Comparison of ENCODE assay signal across 3 fruit fly cellular contexts in the genomic region with DNA sequence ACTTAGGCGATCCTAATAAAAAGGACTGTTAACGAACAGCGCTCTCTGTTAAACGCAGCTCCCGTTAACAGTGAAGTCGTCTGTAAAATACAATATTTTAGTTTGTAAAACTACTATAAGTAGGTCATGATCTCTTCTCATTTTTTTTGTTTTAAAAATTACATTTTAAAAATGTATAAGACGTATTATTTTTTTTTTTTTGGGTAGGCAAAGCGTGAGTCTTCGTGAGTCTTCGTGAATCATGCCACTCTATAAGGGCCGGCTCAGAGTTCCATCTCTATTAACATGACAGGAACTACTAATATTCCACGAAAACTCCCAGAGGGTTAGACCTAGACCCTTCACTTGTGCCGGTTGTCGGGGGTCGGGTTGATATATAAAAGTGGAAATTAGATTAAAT.
TF ChIP-seq lines count a peak whose summit lies in the region.

No protein-coding gene starts in this region.

- no peak for TF ChIP-seq CTCF in whole organism, embryonic (GFP tag; optimal IDR thresholded peaks at IDR 0.05; lab: Kevin White, UChicago)

TF ChIP-seq in whole organism, adult, 20 proteins besides CTCF, POLR2A, EP300 and RAD21:
- TF ChIP-seq cic (GFP tag; optimal IDR thresholded peaks at IDR 0.05; lab: Kevin White, UChicago) (no peak), CG12768 (GFP tag; optimal IDR thresholded peaks at IDR 0.05; lab: Kevin White, UChicago) (no peak), Clk (GFP tag; optimal IDR thresholded peaks at IDR 0.05; lab: Kevin White, UChicago) (no peak), CG11617 (GFP tag; optimal IDR thresholded peaks at IDR 0.05; lab: Kevin White, UChicago) (no peak), Hr96 (GFP tag; optimal IDR thresholded peaks at IDR 0.05; lab: Kevin White, UChicago) (no peak), kay (GFP tag; lab: Kevin White, UChicago; ENCODE audit: borderline replicate concordance) (peak; percentile 81), Crg-1 (GFP tag; optimal IDR thresholded peaks at IDR 0.05; lab: Kevin White, UChicago) (no peak)

TF ChIP-seq in whole organism, embryonic, 481 proteins besides CTCF, POLR2A, EP300 and RAD21 (continues in another document):
- no peak for TF ChIP-seq CG13894 (tag; optimal IDR thresholded peaks at IDR 0.05; lab: Kevin White, UChicago)
- no peak for TF ChIP-seq hbn (GFP tag; IDR thresholded peaks at IDR 0.05; lab: Robert Waterston, UW; ENCODE audit: partially characterized antibody)
- TF ChIP-seq CG17568 (GFP tag; optimal IDR thresholded peaks at IDR 0.05; lab: Kevin White, UChicago): no peak
- 0 out of 2 replicates have a peak, but pooled peaks have one; percentile 37 for TF ChIP-seq unc-4 (GFP tag; IDR thresholded peaks at IDR 0.05; lab: Robert Waterston, UW; ENCODE audit: partially characterized antibody)
- no peak for TF ChIP-seq CG11723 (GFP tag; optimal IDR thresholded peaks at IDR 0.05; lab: Kevin White, UChicago)
- TF ChIP-seq row (GFP tag; IDR thresholded peaks at IDR 0.05; lab: Robert Waterston, UW): peak; percentile 36; the same call in 1 of the 3 replicates
- no peak for TF ChIP-seq Ptx1 (GFP tag; IDR thresholded peaks at IDR 0.05; lab: Robert Waterston, UW)
- TF ChIP-seq CG3847 (GFP tag; IDR thresholded peaks at IDR 0.05; lab: Robert Waterston, UW): no peak
- TF ChIP-seq Scr (GFP tag; IDR thresholded peaks at IDR 0.05; lab: Robert Waterston, UW; ENCODE audit: partially characterized antibody): peak; percentile 35; the same call in 1 of the 2 replicates
- no peak for TF ChIP-seq fd96Cb (tag; optimal IDR thresholded peaks at IDR 0.05; lab: Kevin White, UChicago)
- TF ChIP-seq BEAF-32 (GFP tag; optimal IDR thresholded peaks at IDR 0.05; lab: Kevin White, UChicago): peak; percentile 49
- no peak for TF ChIP-seq CG2120 (GFP tag; optimal IDR thresholded peaks at IDR 0.05; lab: Kevin White, UChicago)
- no peak for TF ChIP-seq Hey (tag; optimal IDR thresholded peaks at IDR 0.05; lab: Kevin White, UChicago)
- no peak for TF ChIP-seq CG11398 (GFP tag; optimal IDR thresholded peaks at IDR 0.05; lab: Kevin White, UChicago)
- TF ChIP-seq ind (GFP tag; optimal IDR thresholded peaks at IDR 0.05; lab: Kevin White, UChicago): no peak
- 0 out of 3 replicates have a peak, but pooled peaks have one; percentile 7 for TF ChIP-seq knrl (GFP tag; IDR thresholded peaks at IDR 0.05; lab: Robert Waterston, UW; ENCODE audit: partially characterized antibody)
- TF ChIP-seq CG11504 (tag; optimal IDR thresholded peaks at IDR 0.05; lab: Kevin White, UChicago): no peak
- TF ChIP-seq NfI (GFP tag; optimal IDR thresholded peaks at IDR 0.05; lab: Kevin White, UChicago): no peak
- no peak for TF ChIP-seq scrt (GFP tag; optimal IDR thresholded peaks at IDR 0.05; lab: Kevin White, UChicago)
- no peak for TF ChIP-seq corto (GFP tag; optimal IDR thresholded peaks at IDR 0.05; lab: Kevin White, UChicago)
- no peak for TF ChIP-seq ab (GFP tag; optimal IDR thresholded peaks at IDR 0.05; lab: Kevin White, UChicago)
- TF ChIP-seq NC2β (GFP tag; optimal IDR thresholded peaks at IDR 0.05; lab: Kevin White, UChicago): no peak
- TF ChIP-seq schlank (tag; optimal IDR thresholded peaks at IDR 0.05; lab: Kevin White, UChicago): no peak
- no peak for TF ChIP-seq CG2129 (GFP tag; IDR thresholded peaks at IDR 0.05; lab: Robert Waterston, UW; ENCODE audit: partially characterized antibody)
- no peak for TF ChIP-seq CG42726 (GFP tag; IDR thresholded peaks at IDR 0.05; lab: Robert Waterston, UW; ENCODE audit: partially characterized antibody)
- no peak for TF ChIP-seq HmgZ (tag; optimal IDR thresholded peaks at IDR 0.05; lab: Kevin White, UChicago)
- TF ChIP-seq grn (GFP tag; optimal IDR thresholded peaks at IDR 0.05; lab: Kevin White, UChicago): no peak
- no peak for TF ChIP-seq gt (GFP tag; IDR thresholded peaks at IDR 0.05; lab: Robert Waterston, UW)
- no peak for TF ChIP-seq gce (GFP tag; IDR thresholded peaks at IDR 0.05; lab: Robert Waterston, UW)
- no peak for TF ChIP-seq tna (GFP tag; IDR thresholded peaks at IDR 0.05; lab: Robert Waterston, UW; ENCODE audit: partially characterized antibody)
- no peak for TF ChIP-seq CG7556 (GFP tag; optimal IDR thresholded peaks at IDR 0.05; lab: Kevin White, UChicago)
- TF ChIP-seq Bgb (GFP tag; IDR thresholded peaks at IDR 0.05; lab: Robert Waterston, UW; ENCODE audit: partially characterized antibody): 0 out of 2 replicates have a peak, but pooled peaks have one; percentile 8
- no peak for TF ChIP-seq gsb (GFP tag; IDR thresholded peaks at IDR 0.05; lab: Robert Waterston, UW)
- peak; percentile 40; the same call in 1 of the 3 replicates for TF ChIP-seq CG6791 (GFP tag; IDR thresholded peaks at IDR 0.05; lab: Robert Waterston, UW; ENCODE audit: partially characterized antibody)
- no peak for TF ChIP-seq fu2 (GFP tag; optimal IDR thresholded peaks at IDR 0.05; lab: Kevin White, UChicago)
- no peak for TF ChIP-seq CG11695 (GFP tag; IDR thresholded peaks at IDR 0.05; lab: Robert Waterston, UW)
- TF ChIP-seq Dll (GFP tag; IDR thresholded peaks at IDR 0.05; lab: Robert Waterston, UW; ENCODE audit: partially characterized antibody): peak; percentile 62; the same call in 2 of the 4 replicates

TF ChIP-seq in whole organism, prepupa, 60 proteins besides CTCF, POLR2A, EP300 and RAD21:
- peak; percentile 35 for TF ChIP-seq achi (GFP tag; optimal IDR thresholded peaks at IDR 0.05; lab: Kevin White, UChicago)
- TF ChIP-seq Sox15 (GFP tag; optimal IDR thresholded peaks at IDR 0.05; lab: Kevin White, UChicago): no peak
